Worm (Caenorhabditis elegans) whole organism, early embryonic: Measurements from ENCODE around the gene C33F10.8.
"Not testable (repeated sequence)": the region's sequence is repeated elsewhere in the genome, so short reads cannot be mapped to it uniquely, and the experiment has no call there.

Experiments
- B0310.2 ChIP-seq: sonication (generic microtip); optimal IDR thresholded peaks from 2 replicates; lab custom pipeline; 2016; ENCODE audit warnings: mild to moderate bottlenecking, missing genetic modification characterization, missing compliant biosample characterization
- F13C5.2 ChIP-seq: sonication (generic microtip); optimal IDR thresholded peaks from 2 replicates; lab custom pipeline; 2017; ENCODE audit warnings: mild to moderate bottlenecking, missing genetic modification characterization, inconsistent platforms, missing compliant biosample characterization
- aly-1 ChIP-seq: sonication (generic microtip); optimal IDR thresholded peaks from 2 replicates; lab custom pipeline; 2016; ENCODE audit warnings: missing genetic modification characterization, missing compliant biosample characterization
- ama-1 ChIP-seq: fragments of 150-350 bp; optimal IDR thresholded peaks from 2 replicates; lab custom pipeline; 2014
- ceh-13 ChIP-seq: fragments of 200-800 bp; sonication (Bioruptor generic); optimal IDR thresholded peaks from 2 replicates; lab custom pipeline; 2018; ENCODE audit warnings: mild to moderate bottlenecking, missing genetic modification characterization, missing compliant biosample characterization
- ceh-36 ChIP-seq: sonication (generic microtip); optimal IDR thresholded peaks from 2 replicates; lab custom pipeline; 2016; ENCODE audit warnings: missing genetic modification characterization, inconsistent platforms, missing compliant biosample characterization
- ets-7 ChIP-seq: sonication (generic microtip); optimal IDR thresholded peaks from 2 replicates; lab custom pipeline; 2016; ENCODE audit warnings: missing genotype, missing genetic modification characterization, missing compliant biosample characterization
- flt-1 ChIP-seq: fragments of 200-800 bp; sonication (Bioruptor generic); IDR thresholded peaks from 2 replicates; pipeline ENCODE4 v1.3.6; 2022; ENCODE audit warnings: missing genetic modification characterization, missing compliant biosample characterization
- hmbx-1 ChIP-seq: sonication (generic microtip); optimal IDR thresholded peaks from 2 replicates; lab custom pipeline; 2016; ENCODE audit warnings: mild to moderate bottlenecking, missing genetic modification characterization, missing compliant biosample characterization
- hmg-4 ChIP-seq: fragments of 200-800 bp; sonication (Bioruptor generic); optimal IDR thresholded peaks from 2 replicates; lab custom pipeline; 2018; ENCODE audit warnings: mild to moderate bottlenecking, missing genetic modification characterization, missing compliant biosample characterization
- hnd-1 ChIP-seq: sonication (generic microtip); optimal IDR thresholded peaks from 2 replicates; lab custom pipeline; 2016; ENCODE audit warnings: missing genetic modification characterization, missing compliant biosample characterization
- pes-1 ChIP-seq: fragments of 200-800 bp; sonication (Bioruptor generic); IDR thresholded peaks from 2 replicates; pipeline ENCODE4 v1.3.6; 2022; ENCODE audit warnings: missing genetic modification reagents, missing genetic modification characterization, missing compliant biosample characterization
- scrt-1 ChIP-seq: fragments of 200-800 bp; sonication (Bioruptor generic); IDR thresholded peaks from 2 replicates; pipeline ENCODE4 v1.3.6; 2022; ENCODE audit warnings: missing genetic modification characterization, missing compliant biosample characterization
- sea-1 ChIP-seq: fragments of 200-800 bp; sonication (Bioruptor generic); conservative IDR thresholded peaks from 2 replicates; pipeline ENCODE4 v1.3.6; 2022; ENCODE audit warnings: missing genetic modification characterization, missing compliant biosample characterization
- tbx-11 ChIP-seq: fragments of 200-800 bp; sonication (Bioruptor generic); IDR thresholded peaks from 2 replicates; pipeline ENCODE4 v1.3.6; 2022; ENCODE audit warnings: missing genetic modification characterization, missing compliant biosample characterization
- tbx-37 ChIP-seq: fragments of 200-800 bp; sonication (Bioruptor generic); conservative IDR thresholded peaks from 2 replicates; pipeline ENCODE4 v1.3.6; 2022; ENCODE audit warnings: missing genetic modification reagents, missing genetic modification characterization, missing compliant biosample characterization
- tra-4 ChIP-seq: sonication (generic microtip); optimal IDR thresholded peaks from 2 replicates; lab custom pipeline; 2017; ENCODE audit warnings: missing genetic modification characterization, missing compliant biosample characterization

C33F10.8 gene

DNA sequence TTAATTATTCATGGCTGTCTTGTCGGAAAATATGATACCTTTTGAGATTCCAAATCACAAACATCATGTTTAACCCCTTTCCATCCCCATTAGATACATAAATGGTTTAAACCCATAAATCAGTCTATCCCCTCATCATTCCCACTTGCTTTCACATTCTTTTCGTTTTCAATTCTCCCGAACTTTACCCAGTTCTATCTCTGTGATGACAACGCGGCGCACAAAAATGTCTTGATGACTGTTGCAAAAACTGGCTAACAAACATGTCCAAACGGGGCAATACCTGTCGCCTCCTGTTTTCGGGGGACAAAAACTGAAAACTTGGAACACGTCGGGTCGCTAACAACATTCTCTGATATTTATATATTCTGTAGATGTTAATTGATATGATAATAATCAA is 41.0 kb upstream of the C33F10.8 start:
- TF ChIP-seq F13C5.2, result no peak
- TF ChIP-seq ceh-13 (GFP tag; lab: Kevin White, UChicago), result no peak
- no peak for TF ChIP-seq sea-1
- no peak for TF ChIP-seq hmg-4 (GFP tag; lab: Kevin White, UChicago)
- no peak for TF ChIP-seq scrt-1 (GFP tag; lab: Robert Waterston, UW)
- TF ChIP-seq B0310.2, result no peak
- TF ChIP-seq hmbx-1 (tag; lab: Kevin White, UChicago), result no peak
- no peak for TF ChIP-seq tra-4 (tag; lab: Kevin White, UChicago)
- no peak for TF ChIP-seq pes-1 (GFP tag; lab: Robert Waterston, UW)
- TF ChIP-seq ama-1, result no peak
- no peak for TF ChIP-seq hnd-1 (tag; lab: Kevin White, UChicago)
- TF ChIP-seq tbx-11 (GFP tag; lab: Robert Waterston, UW), result no peak
- TF ChIP-seq aly-1, result no peak
- no peak for TF ChIP-seq ets-7 (tag; lab: Kevin White, UChicago)

- TF ChIP-seq hmg-4 (GFP tag; lab: Kevin White, UChicago) (no peak), B0310.2 (no peak), F13C5.2 (no peak), ceh-13 (GFP tag; lab: Kevin White, UChicago) (no peak), tbx-37 (GFP tag; lab: Robert Waterston, UW) (no peak), ets-7 (tag; lab: Kevin White, UChicago) (no peak), flt-1 (GFP tag; lab: Robert Waterston, UW) (no peak), hmbx-1 (tag; lab: Kevin White, UChicago) (no peak), hnd-1 (tag; lab: Kevin White, UChicago) (no peak), scrt-1 (GFP tag; lab: Robert Waterston, UW) (no peak), aly-1 (no peak), pes-1 (GFP tag; lab: Robert Waterston, UW) (no peak), ceh-36 (tag; lab: Kevin White, UChicago) (no peak), tbx-11 (GFP tag; lab: Robert Waterston, UW) (no peak), ama-1 (no peak), tra-4 (tag; lab: Kevin White, UChicago) (no peak), sea-1 (no peak)
Measured at ce11 chrII:4863357-4863756, 38.3 kb upstream of the C33F10.8 start, which contains the start of the genes mpst-4 and F11G11.14. TSS of gene mpst-4 (minus strand) at chrII:4863457. TSS of gene F11G11.14 (plus strand) at chrII:4863681.

DNA sequence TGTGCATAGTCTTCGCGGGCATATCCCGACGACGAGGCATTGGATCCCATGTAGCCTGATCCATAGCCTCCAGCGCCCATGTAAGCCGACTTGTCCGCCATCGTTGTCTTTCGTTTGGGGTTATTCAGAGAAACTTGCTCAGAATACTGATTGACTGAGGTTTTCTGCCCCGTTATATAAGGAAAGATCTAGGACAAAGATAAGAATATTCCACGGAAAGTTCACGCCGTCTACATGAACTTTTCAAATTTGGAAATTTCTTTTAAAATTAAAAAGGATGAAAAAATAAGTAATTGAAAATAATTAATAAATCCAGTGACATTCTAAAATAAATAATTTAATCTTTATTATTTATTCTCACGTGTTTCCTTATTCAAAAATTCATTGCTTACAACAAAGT is 35.2 kb upstream of the C33F10.8 start, which contains the start of the genes nspd-5 and F11G11.4:
Gene nspd-5 (minus strand): TSS at position 101 of the 400 bp plus-strand sequence.
Gene F11G11.4 (plus strand): TSS at position 335 of the 400 bp plus-strand sequence.
- TF ChIP-seq sea-1; ceh-36 (tag; lab: Kevin White, UChicago); F13C5.2: not testable (repeated sequence)

DNA sequence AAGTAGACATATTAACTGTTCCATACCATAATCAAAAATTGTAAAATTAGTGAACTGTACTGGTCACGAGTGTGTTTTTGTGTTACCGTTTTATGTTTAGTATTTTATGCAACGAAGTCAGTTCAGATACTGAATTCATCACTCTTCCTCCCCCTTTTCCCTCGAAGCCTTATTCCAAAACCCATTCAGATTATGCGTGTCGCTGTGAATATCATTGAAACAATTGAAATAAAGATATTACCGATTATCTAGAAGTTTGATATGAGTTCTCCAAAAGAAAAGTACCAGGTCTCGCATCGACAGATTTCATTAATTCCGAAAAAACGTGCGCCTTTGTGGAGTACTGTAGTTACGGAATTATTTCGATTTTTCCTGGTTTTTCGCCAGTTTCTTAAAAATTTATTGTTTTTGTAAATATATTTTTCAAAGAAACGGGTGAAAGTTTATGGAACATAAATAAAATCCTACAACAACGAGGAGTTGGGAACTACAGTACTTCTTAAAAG is 33.9 kb upstream of the C33F10.8 start:
- no peak for TF ChIP-seq scrt-1 (GFP tag; lab: Robert Waterston, UW)
- no peak for TF ChIP-seq hmg-4 (GFP tag; lab: Kevin White, UChicago)
- TF ChIP-seq pes-1 (GFP tag; lab: Robert Waterston, UW), result no peak
- TF ChIP-seq tbx-37 (GFP tag; lab: Robert Waterston, UW), result no peak
- no peak for TF ChIP-seq tbx-11 (GFP tag; lab: Robert Waterston, UW)
- TF ChIP-seq aly-1, result no peak
- TF ChIP-seq tra-4 (tag; lab: Kevin White, UChicago), result no peak
- no peak for TF ChIP-seq hmbx-1 (tag; lab: Kevin White, UChicago)
- TF ChIP-seq hnd-1 (tag; lab: Kevin White, UChicago), result no peak
- TF ChIP-seq flt-1 (GFP tag; lab: Robert Waterston, UW), result no peak
- TF ChIP-seq ets-7 (tag; lab: Kevin White, UChicago), result no peak
- TF ChIP-seq ceh-36 (tag; lab: Kevin White, UChicago), result no peak
- TF ChIP-seq F13C5.2, result no peak
- TF ChIP-seq B0310.2, result no peak
- TF ChIP-seq sea-1, result no peak
- no peak for TF ChIP-seq ceh-13 (GFP tag; lab: Kevin White, UChicago)

- TF ChIP-seq ceh-13 (GFP tag; lab: Kevin White, UChicago) (no peak), pes-1 (GFP tag; lab: Robert Waterston, UW) (no peak), ceh-36 (tag; lab: Kevin White, UChicago) (no peak), hnd-1 (tag; lab: Kevin White, UChicago) (no peak), B0310.2 (no peak), aly-1 (no peak), tbx-11 (GFP tag; lab: Robert Waterston, UW) (no peak), F13C5.2 (no peak), sea-1 (no peak), tbx-37 (GFP tag; lab: Robert Waterston, UW) (no peak), ama-1 (no peak), hmg-4 (GFP tag; lab: Kevin White, UChicago) (no peak), scrt-1 (GFP tag; lab: Robert Waterston, UW) (no peak), flt-1 (GFP tag; lab: Robert Waterston, UW) (no peak), hmbx-1 (tag; lab: Kevin White, UChicago) (no peak), tra-4 (tag; lab: Kevin White, UChicago) (no peak), ets-7 (tag; lab: Kevin White, UChicago) (no peak)
Measured at ce11 chrII:4857873-4858364, 32.9 kb upstream of the C33F10.8 start, which contains the start of gene F11G11.5. TSS of gene F11G11.5 (plus strand) at chrII:4857923.

DNA sequence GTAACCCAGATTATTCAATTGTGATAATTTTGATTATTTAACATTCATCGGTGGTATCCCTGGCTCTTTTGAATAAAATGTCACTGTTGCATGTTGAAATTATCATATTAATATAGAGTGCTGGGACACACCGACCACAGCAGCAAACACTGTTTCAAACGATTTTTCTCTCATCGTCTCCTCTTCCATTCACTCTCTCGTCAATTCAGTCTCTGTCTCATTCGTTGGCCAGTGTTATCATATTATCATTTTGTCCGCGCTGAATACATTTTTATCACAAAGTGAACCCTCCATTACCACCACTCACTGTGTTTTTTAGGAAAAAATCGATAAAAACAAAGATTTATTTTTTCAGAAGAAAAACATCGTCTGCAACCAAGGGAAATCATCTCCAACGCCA is 32.1 kb upstream of the C33F10.8 start:
- TF ChIP-seq flt-1 (GFP tag; lab: Robert Waterston, UW), result no peak
- TF ChIP-seq B0310.2, result no peak
- no peak for TF ChIP-seq hnd-1 (tag; lab: Kevin White, UChicago)
- TF ChIP-seq ceh-36 (tag; lab: Kevin White, UChicago), result no peak
- TF ChIP-seq tbx-37 (GFP tag; lab: Robert Waterston, UW), result no peak
- no peak for TF ChIP-seq tbx-11 (GFP tag; lab: Robert Waterston, UW)
- no peak for TF ChIP-seq pes-1 (GFP tag; lab: Robert Waterston, UW)
- TF ChIP-seq ama-1, result no peak
- no peak for TF ChIP-seq scrt-1 (GFP tag; lab: Robert Waterston, UW)
- no peak for TF ChIP-seq hmbx-1 (tag; lab: Kevin White, UChicago)
- no peak for TF ChIP-seq aly-1
- TF ChIP-seq F13C5.2, result no peak
- TF ChIP-seq hmg-4 (GFP tag; lab: Kevin White, UChicago), result no peak
- TF ChIP-seq ceh-13 (GFP tag; lab: Kevin White, UChicago), result no peak
- no peak for TF ChIP-seq tra-4 (tag; lab: Kevin White, UChicago)
- TF ChIP-seq ets-7 (tag; lab: Kevin White, UChicago), result no peak
- TF ChIP-seq sea-1, result no peak
